Worm (Caenorhabditis elegans): ENCODE results near the gene C45B11.8.
A peak's percentile ranks its signal among the peaks of the same experiment; 100 is the strongest.

C45B11.8 gene

ce11 chrV:11012419-11012818 lies 28.2 kb upstream of the C45B11.8 start, which contains the start of gene C13G3.1:
TSS of gene C13G3.1 (minus strand) at chrV:11012465.
- TF ChIP-seq aha-1 (tag) (peak; percentile 59), mxl-3 (GFP tag; optimal IDR thresholded peaks at IDR 0.05) (peak; percentile 7), nhr-6 (tag; optimal IDR thresholded peaks at IDR 0.05) (no peak), sdz-12 (GFP tag; optimal IDR thresholded peaks at IDR 0.05) (no peak), ceh-62 (tag; optimal IDR thresholded peaks at IDR 0.05) (no peak), nhr-28 (tag; optimal IDR thresholded peaks at IDR 0.05) (peak; percentile 1), lin-13 (GFP tag; optimal IDR thresholded peaks at IDR 0.05) (no peak), hlh-30 (tag; optimal IDR thresholded peaks at IDR 0.05; ENCODE audit: insufficient read depth) (peak; percentile 11)

ce11 chrV:11013179-11013578 lies 27.4 kb upstream of the C45B11.8 start:
- TF ChIP-seq unc-62 (GFP tag; optimal IDR thresholded peaks at IDR 0.05 in 1 of 2) = peak in 1 of 2 experiments; percentile 93
- no peak for TF ChIP-seq unc-62 (tag; optimal IDR thresholded peaks at IDR 0.05)
- no peak for TF ChIP-seq snpc-1.2 (GFP tag; IDR thresholded peaks at IDR 0.05)

- no peak for TF ChIP-seq php-3 (GFP tag; IDR thresholded peaks at IDR 0.05)
- TF ChIP-seq fkh-10 (GFP tag; optimal IDR thresholded peaks at IDR 0.05) = no peak
- TF ChIP-seq F49E8.2 (tag; optimal IDR thresholded peaks at IDR 0.05; ENCODE audit: borderline replicate concordance) = no peak
- TF ChIP-seq snpc-1.2 (GFP tag; IDR thresholded peaks at IDR 0.05) = no peak
- no peak for TF ChIP-seq zfp-2 (tag; optimal IDR thresholded peaks at IDR 0.05)
- no peak for TF ChIP-seq nhr-76 (tag; optimal IDR thresholded peaks at IDR 0.05)
- no peak for TF ChIP-seq daf-12 (tag; optimal IDR thresholded peaks at IDR 0.05)
- TF ChIP-seq lin-1 (GFP tag; IDR thresholded peaks at IDR 0.05) = no peak
- TF ChIP-seq Y105C5A.15 (GFP tag; IDR thresholded peaks at IDR 0.05) = no peak
- no peak for TF ChIP-seq nhr-102 (tag; optimal IDR thresholded peaks at IDR 0.05)
- TF ChIP-seq nhr-6 (tag; optimal IDR thresholded peaks at IDR 0.05) = no peak
- no peak for TF ChIP-seq daf-8 (GFP tag; IDR thresholded peaks at IDR 0.05)
- TF ChIP-seq nhr-48 (tag; optimal IDR thresholded peaks at IDR 0.05) = no peak
- no peak for TF ChIP-seq T20F7.1 (GFP tag; optimal IDR thresholded peaks at IDR 0.05)
- TF ChIP-seq ama-1 (optimal IDR thresholded peaks at IDR 0.05) = no peak
- no peak for TF ChIP-seq dpl-1 (GFP tag; optimal IDR thresholded peaks at IDR 0.05)
- TF ChIP-seq D1046.2 (GFP tag; IDR thresholded peaks at IDR 0.05) = no peak
- TF ChIP-seq zip-2 (tag; optimal IDR thresholded peaks at IDR 0.05) = no peak
- TF ChIP-seq ztf-7 (tag; optimal IDR thresholded peaks at IDR 0.05) = no peak
Measured at ce11 chrV:11014758-11015157, 25.8 kb upstream of the C45B11.8 start.

- TF ChIP-seq nhr-28 (tag; optimal IDR thresholded peaks at IDR 0.05) (peak; percentile 69), Y75B8A.6 (GFP tag; IDR thresholded peaks at IDR 0.05) (no peak)
Measured at ce11 chrV:11016846-11017553, 23.6 kb upstream of the C45B11.8 start.

- peak; percentile 86 for TF ChIP-seq aha-1 (tag)
- no peak for TF ChIP-seq Y75B8A.6 (GFP tag; IDR thresholded peaks at IDR 0.05)
Measured at ce11 chrV:11022817-11023216, 17.8 kb upstream of the C45B11.8 start, which contains the start of the genes C13G3.12 and hot-6. TSS of gene C13G3.12 (minus strand) at chrV:11022917. TSS of gene hot-6 (minus strand) at chrV:11022937.

- no peak for TF ChIP-seq ceh-44 (GFP tag; IDR thresholded peaks at IDR 0.05)
- no peak for TF ChIP-seq ceh-32 (tag; optimal IDR thresholded peaks at IDR 0.05; ENCODE audit: poor library complexity)
- peak; percentile 92 for TF ChIP-seq aha-1 (tag)
- TF ChIP-seq mdt-29 (GFP tag; IDR thresholded peaks at IDR 0.05) = no peak
- no peak for TF ChIP-seq F10B5.3 (tag; optimal IDR thresholded peaks at IDR 0.05)
- no peak for TF ChIP-seq nhr-41 (GFP tag; IDR thresholded peaks at IDR 0.05)
- TF ChIP-seq unc-62 (GFP tag; optimal IDR thresholded peaks at IDR 0.05 in 1 of 2) = peak in 1 of 2 experiments; percentile 60
- TF ChIP-seq unc-62 (tag; optimal IDR thresholded peaks at IDR 0.05) = no peak
- TF ChIP-seq cey-2 (tag; optimal IDR thresholded peaks at IDR 0.05; ENCODE audit: borderline replicate concordance, insufficient read depth) = no peak
- TF ChIP-seq daf-16 (GFP tag; optimal IDR thresholded peaks at IDR 0.05) = no peak
- no peak for TF ChIP-seq daf-16 (tag; optimal IDR thresholded peaks at IDR 0.05)
- TF ChIP-seq skn-1 (tag; optimal IDR thresholded peaks at IDR 0.05) = no peak
- TF ChIP-seq mes-2 (tag; optimal IDR thresholded peaks at IDR 0.05; ENCODE audit: poor library complexity, severe bottlenecking) = no peak
Measured at ce11 chrV:11027740-11028139, 12.8 kb upstream of the C45B11.8 start.
